Fruit fly (Drosophila melanogaster) whole organism, prepupa: ENCODE results near the gene CG8461.

Experiments used
- CG10631 ChIP-seq: fragments of 200-800 bp; sonication (Bioruptor generic); optimal IDR thresholded peaks from 2 replicates; lab custom pipeline; 2016; ENCODE audit warnings: missing biosample characterization, missing genetic modification characterization
- CG10669 ChIP-seq: fragments of 200-800 bp; sonication (Bioruptor generic); optimal IDR thresholded peaks from 3 replicates; lab custom pipeline; 2018; ENCODE audit warnings: missing biosample characterization, mild to moderate bottlenecking, missing genetic modification characterization, moderate library complexity
- CG15336 ChIP-seq: fragments of 200-800 bp; sonication (Bioruptor generic); IDR thresholded peaks from 2 replicates; pipeline ENCODE4 v1.3.6; 2022; ENCODE audit warnings: missing biosample characterization, missing genetic modification characterization
- CG16779 ChIP-seq: fragments of 200-800 bp; sonication (Bioruptor generic); optimal IDR thresholded peaks from 3 replicates; lab custom pipeline; 2017; ENCODE audit warnings: missing biosample characterization, mild to moderate bottlenecking, missing genetic modification characterization
- CG3032 ChIP-seq: fragments of 200-800 bp; optimal IDR thresholded peaks from 2 replicates; lab custom pipeline; 2019; ENCODE audit warnings: missing biosample characterization, mild to moderate bottlenecking, missing genetic modification characterization, moderate library complexity
- CG32006 ChIP-seq: fragments of 200-800 bp; sonication (Bioruptor generic); optimal IDR thresholded peaks from 3 replicates; lab custom pipeline; 2017; ENCODE audit warnings: missing biosample characterization, mild to moderate bottlenecking, missing genetic modification characterization
- CG34406 ChIP-seq: fragments of 200-800 bp; sonication (Bioruptor generic); optimal IDR thresholded peaks from 3 replicates; lab custom pipeline; 2016; ENCODE audit warnings: missing biosample characterization, missing genetic modification characterization
- CG4318 ChIP-seq: fragments of 200-800 bp; sonication (Bioruptor generic); optimal IDR thresholded peaks from 3 replicates; lab custom pipeline; 2017; ENCODE audit warnings: missing biosample characterization, mild to moderate bottlenecking, missing genetic modification characterization
- CG6163 ChIP-seq: fragments of 200-800 bp; sonication (Bioruptor generic); IDR thresholded peaks from 3 replicates; pipeline ENCODE4 v1.3.6; 2022; ENCODE audit warnings: missing biosample characterization, missing genetic modification characterization
- CG6792 ChIP-seq: fragments of 200-800 bp; sonication (Bioruptor generic); optimal IDR thresholded peaks from 3 replicates; lab custom pipeline; 2016; ENCODE audit warnings: missing biosample characterization, missing genetic modification characterization
- CG6854 ChIP-seq: fragments of 200-800 bp; sonication (Bioruptor generic); optimal IDR thresholded peaks from 2 replicates; lab custom pipeline; 2017; ENCODE audit warnings: missing biosample characterization, mild to moderate bottlenecking, missing genetic modification characterization
- CG7368 ChIP-seq: fragments of 200-800 bp; sonication (Bioruptor generic); optimal IDR thresholded peaks from 3 replicates; lab custom pipeline; 2016; ENCODE audit warnings: missing biosample characterization, missing genetic modification characterization
- CG8119 ChIP-seq: fragments of 200-800 bp; sonication (Bioruptor generic); IDR thresholded peaks from 3 replicates; pipeline ENCODE4 v1.3.6; 2022; ENCODE audit warnings: missing biosample characterization, missing genetic modification characterization
- CG8319 ChIP-seq: fragments of 200-800 bp; sonication (Bioruptor generic); optimal IDR thresholded peaks from 3 replicates; lab custom pipeline; 2016; ENCODE audit warnings: missing biosample characterization, missing genetic modification characterization
- CG8632 ChIP-seq: fragments of 200-800 bp; sonication (Bioruptor generic); optimal IDR thresholded peaks from 3 replicates; lab custom pipeline; 2016; ENCODE audit warnings: missing biosample characterization, missing genetic modification characterization
- Eip75B ChIP-seq: fragments of 200-800 bp; sonication (Bioruptor generic); optimal IDR thresholded peaks from 3 replicates; lab custom pipeline; 2016; ENCODE audit warnings: missing biosample characterization, missing genetic modification characterization
- Met ChIP-seq: fragments of 200-800 bp; sonication (Bioruptor generic); optimal IDR thresholded peaks from 3 replicates; lab custom pipeline; 2016; ENCODE audit warnings: missing biosample characterization, missing genetic modification characterization
- OdsH ChIP-seq: fragments of 200-800 bp; sonication (Bioruptor generic); optimal IDR thresholded peaks from 3 replicates; lab custom pipeline; 2016; ENCODE audit warnings: missing biosample characterization, missing genetic modification characterization
- Smox ChIP-seq: fragments of 200-800 bp; sonication (Bioruptor generic); optimal IDR thresholded peaks from 3 replicates; lab custom pipeline; 2016; ENCODE audit warnings: missing biosample characterization, missing genetic modification characterization
- Sox102F ChIP-seq: fragments of 200-800 bp; sonication (Bioruptor generic); optimal IDR thresholded peaks from 2 replicates; lab custom pipeline; 2016; ENCODE audit warnings: missing biosample characterization, mild to moderate bottlenecking, missing genetic modification characterization
- Sox14 ChIP-seq: fragments of 200-800 bp; sonication (Bioruptor generic); optimal IDR thresholded peaks from 3 replicates; lab custom pipeline; 2016; ENCODE audit warnings: missing biosample characterization, missing genetic modification characterization
- Sox15 ChIP-seq: fragments of 200-800 bp; sonication (Bioruptor generic); optimal IDR thresholded peaks from 3 replicates; lab custom pipeline; 2016; ENCODE audit warnings: missing biosample characterization, missing genetic modification characterization
- achi ChIP-seq: fragments of 200-800 bp; sonication (Bioruptor generic); optimal IDR thresholded peaks from 3 replicates; lab custom pipeline; 2016; ENCODE audit warnings: missing biosample characterization, missing genetic modification characterization
- cyc ChIP-seq: fragments of 200-800 bp; sonication (Bioruptor generic); optimal IDR thresholded peaks from 3 replicates; lab custom pipeline; 2016; ENCODE audit warnings: missing biosample characterization, missing genetic modification characterization
- dac ChIP-seq: fragments of 200-800 bp; sonication (Bioruptor generic); optimal IDR thresholded peaks from 2 replicates; lab custom pipeline; 2017; ENCODE audit warnings: missing biosample characterization, mild to moderate bottlenecking, missing genetic modification characterization
- esn ChIP-seq: fragments of 200-800 bp; sonication (Bioruptor generic); optimal IDR thresholded peaks from 2 replicates; lab custom pipeline; 2016; ENCODE audit warnings: missing biosample characterization, mild to moderate bottlenecking, missing genetic modification characterization, moderate library complexity
- fd59A ChIP-seq: fragments of 200-800 bp; sonication (Bioruptor generic); optimal IDR thresholded peaks from 2 replicates; lab custom pipeline; 2017; ENCODE audit warnings: missing biosample characterization, mild to moderate bottlenecking, missing genetic modification characterization, missing genetic modification reagents
- fkh ChIP-seq: fragments of 200-800 bp; sonication (Bioruptor generic); optimal IDR thresholded peaks from 3 replicates; lab custom pipeline; 2017; ENCODE audit warnings: missing biosample characterization, mild to moderate bottlenecking, missing genetic modification characterization, moderate library complexity
- lz ChIP-seq: fragments of 200-800 bp; sonication (Bioruptor generic); optimal IDR thresholded peaks from 3 replicates; lab custom pipeline; 2016; ENCODE audit warnings: missing biosample characterization, missing genetic modification characterization
- pdm3 ChIP-seq: fragments of 200-800 bp; sonication (Bioruptor generic); optimal IDR thresholded peaks from 3 replicates; lab custom pipeline; 2016; ENCODE audit warnings: missing biosample characterization, missing genetic modification characterization
- ss ChIP-seq, 2 experiments: fragments of 200-800 bp; sonication (Bioruptor generic); optimal IDR thresholded peaks; 2 replicates in 1 of 2; 3 replicates in 1 of 2; lab custom pipeline; 2017 to 2018; ENCODE audit warnings: mild to moderate bottlenecking in 2 of 2, missing biosample characterization in 2 of 2, missing genetic modification characterization in 2 of 2, moderate library complexity in 1 of 2
- svp ChIP-seq: fragments of 200-800 bp; sonication (Bioruptor generic); peaks from one replicate; lab custom pipeline; 2016; ENCODE audit warnings: missing biosample characterization, missing genetic modification characterization
- topi ChIP-seq: fragments of 200-800 bp; sonication (Bioruptor generic); optimal IDR thresholded peaks from 3 replicates; lab custom pipeline; 2016; ENCODE audit warnings: missing biosample characterization, missing genetic modification characterization
- vri ChIP-seq: fragments of 200-800 bp; sonication (Bioruptor generic); optimal IDR thresholded peaks from 3 replicates; lab custom pipeline; 2016; ENCODE audit warnings: missing biosample characterization, mild to moderate bottlenecking, missing genetic modification characterization

CG8461 gene

DNA sequence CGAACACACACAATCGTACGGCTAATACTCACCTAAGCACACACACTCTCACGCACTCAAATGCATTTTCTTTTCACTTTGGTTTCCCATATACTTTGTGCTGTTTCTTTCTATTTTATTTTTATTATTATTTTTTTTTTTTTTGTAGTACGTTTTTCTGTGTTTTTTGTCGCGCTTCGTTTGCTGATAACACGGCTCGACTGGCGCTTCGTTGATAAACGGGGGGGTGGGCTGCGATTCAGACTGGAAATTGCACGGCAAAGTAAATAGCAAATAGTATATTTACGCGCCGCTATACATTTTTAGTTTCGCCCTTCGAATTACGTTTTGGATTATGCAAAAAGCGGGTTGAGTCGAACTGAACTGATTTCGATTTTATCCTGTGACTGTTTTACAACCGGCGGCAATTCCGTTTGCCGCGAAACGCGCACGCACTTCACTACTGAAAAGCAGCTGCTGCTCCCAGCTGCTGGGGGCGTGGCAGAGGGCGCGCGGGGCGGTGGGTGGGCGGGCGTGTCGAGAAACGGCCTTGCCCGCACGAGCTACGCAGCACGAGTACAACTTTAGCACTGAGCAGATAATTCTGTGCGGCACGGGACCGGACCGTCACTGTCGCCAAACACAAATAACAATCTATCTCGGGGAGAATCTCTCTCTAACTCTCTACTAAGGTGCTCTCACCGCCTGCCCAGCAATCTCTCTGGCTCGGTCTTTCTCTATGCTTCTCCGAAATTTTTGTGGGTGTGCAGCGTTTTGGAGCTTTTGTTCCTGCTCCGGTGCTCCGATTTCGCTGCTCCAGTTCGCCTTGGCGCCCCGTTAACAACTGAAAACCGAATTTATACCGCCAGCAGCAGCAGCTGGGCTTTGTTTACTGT is 44.3 kb upstream of the CG8461 start, which contains the start of gene Pde6 (continued):
- TF ChIP-seq CG16779 (tag; lab: Kevin White, UChicago), result peak; percentile 77
- TF ChIP-seq CG6854 (GFP tag; lab: Kevin White, UChicago), result no peak
- no peak for TF ChIP-seq esn (GFP tag; lab: Kevin White, UChicago)
- no peak for TF ChIP-seq CG7368 (GFP tag; lab: Kevin White, UChicago)
- TF ChIP-seq CG8119 (GFP tag; lab: Robert Waterston, UW), result peak; percentile 88
- no peak for TF ChIP-seq topi (GFP tag; lab: Kevin White, UChicago)
- TF ChIP-seq CG15336, result peak; percentile 76
- TF ChIP-seq CG34406 (GFP tag; lab: Kevin White, UChicago), result peak; percentile 40
- TF ChIP-seq CG10631, result peak; percentile 17
- no peak for TF ChIP-seq cyc (GFP tag; lab: Kevin White, UChicago)
- peak; percentile 0 for TF ChIP-seq CG8632
- TF ChIP-seq CG6163 (GFP tag; lab: Robert Waterston, UW), result peak; percentile 91
- TF ChIP-seq Sox15 (GFP tag; lab: Kevin White, UChicago), result no peak
- peak; percentile 32 for TF ChIP-seq Eip75B (GFP tag; lab: Kevin White, UChicago)
- peak; percentile 3 for TF ChIP-seq Sox14 (GFP tag; lab: Kevin White, UChicago)
- no peak for TF ChIP-seq Sox102F (GFP tag; lab: Kevin White, UChicago)
- peak; percentile 78 for TF ChIP-seq CG32006
- no peak for TF ChIP-seq vri (GFP tag; lab: Kevin White, UChicago)
- TF ChIP-seq ss (GFP tag; optimal IDR thresholded peaks at IDR 0.05; lab: Kevin White, UChicago), result peak; percentile 21 to 52

DNA sequence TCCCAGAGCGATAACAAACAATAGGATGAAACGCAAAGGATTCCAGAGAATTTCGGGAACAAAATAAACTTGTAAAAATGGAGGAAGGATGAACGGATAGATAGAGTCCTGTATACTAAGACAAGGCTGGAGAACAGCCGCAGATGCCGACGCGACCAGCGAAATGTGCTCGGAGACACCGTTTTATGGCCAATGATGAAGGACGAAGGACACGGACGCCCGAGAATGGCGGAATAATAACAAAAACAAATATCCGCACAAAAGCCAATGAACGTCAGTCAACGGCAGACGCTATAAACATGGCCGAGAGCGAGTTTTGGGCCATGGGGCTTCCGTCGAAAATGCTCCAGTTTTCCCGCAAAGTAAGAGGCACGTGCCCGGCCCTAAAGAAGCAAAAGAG is 41.6 kb upstream of the CG8461 start:
- no peak for TF ChIP-seq ss (GFP tag; optimal IDR thresholded peaks at IDR 0.05; lab: Kevin White, UChicago)

DNA sequence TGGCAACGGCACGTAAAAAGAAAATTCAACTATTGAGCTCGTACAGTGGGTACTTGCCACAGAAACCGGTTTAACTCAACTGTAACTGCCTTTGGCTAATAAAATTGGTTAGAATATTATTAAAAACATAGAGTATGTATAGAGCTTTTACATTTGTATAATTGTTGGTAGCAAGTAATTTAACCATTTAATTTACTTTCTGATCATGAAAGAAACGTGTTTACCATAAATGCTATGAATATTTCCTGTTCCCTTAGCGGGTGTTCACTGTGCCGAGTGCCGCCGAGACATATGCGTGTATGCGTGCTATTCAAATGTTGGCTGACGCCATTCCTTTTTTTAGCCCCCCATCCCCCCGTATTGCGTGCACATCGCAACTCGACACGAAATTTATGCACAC is 35.3 kb upstream of the CG8461 start:
- no peak for TF ChIP-seq pdm3 (GFP tag; lab: Kevin White, UChicago)
- no peak for TF ChIP-seq CG4318 (GFP tag; lab: Kevin White, UChicago)
- no peak for TF ChIP-seq CG10669 (GFP tag; lab: Kevin White, UChicago)
- no peak for TF ChIP-seq CG6854 (GFP tag; lab: Kevin White, UChicago)
- no peak for TF ChIP-seq svp (GFP tag; lab: Kevin White, UChicago)
- no peak for TF ChIP-seq lz

DNA sequence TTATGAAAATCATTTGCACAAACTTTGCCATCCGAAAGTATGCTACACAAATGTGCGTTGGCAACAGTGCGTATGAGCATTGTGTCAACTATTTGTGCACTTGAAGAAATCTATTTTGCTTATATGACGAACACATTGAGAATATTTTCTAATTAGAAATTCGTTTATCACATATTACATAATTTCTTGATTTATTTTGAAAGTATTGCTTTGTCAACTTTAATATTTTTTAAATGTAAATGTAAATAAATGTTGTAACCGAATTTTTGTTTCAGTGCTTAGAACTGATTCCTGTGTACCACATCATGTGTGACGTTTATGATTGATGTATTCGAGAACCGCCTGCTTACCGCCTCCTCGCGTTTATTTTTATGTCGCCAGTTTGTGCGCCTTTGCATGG is 28.6 kb upstream of the CG8461 start:
- TF ChIP-seq CG6163 (GFP tag; lab: Robert Waterston, UW) (no peak), CG4318 (GFP tag; lab: Kevin White, UChicago) (no peak), CG8319 (no peak), Sox15 (GFP tag; lab: Kevin White, UChicago) (no peak), dac (GFP tag; lab: Kevin White, UChicago) (no peak), fd59A (GFP tag; lab: Kevin White, UChicago) (no peak), fkh (GFP tag; lab: Kevin White, UChicago) (no peak), achi (GFP tag; lab: Kevin White, UChicago) (no peak), Met (GFP tag; lab: Kevin White, UChicago) (no peak), vri (GFP tag; lab: Kevin White, UChicago) (no peak), OdsH (GFP tag; lab: Kevin White, UChicago) (no peak), CG6792 (GFP tag; lab: Kevin White, UChicago) (no peak), Smox (GFP tag; lab: Kevin White, UChicago) (no peak), CG3032 (tag; lab: Kevin White, UChicago) (no peak), CG10669 (GFP tag; lab: Kevin White, UChicago) (no peak), CG34406 (GFP tag; lab: Kevin White, UChicago) (no peak)
- TF ChIP-seq, all 60 proteins: peak for 0
